Fruit fly (Drosophila melanogaster): ENCODE measurements around the gene CG15385.
A peak's percentile ranks its signal among the peaks of the same experiment; 100 is the strongest.

The CG15385 gene

dm6 chr2L:2252745-2253144, 40.4 kb upstream of the CG15385 start, which contains the start of gene CG17234:
CG17234 (plus strand) TSS chr2L:2253045.
- TF ChIP-seq CG3163 (GFP tag; optimal IDR thresholded peaks at IDR 0.05) = no peak
- TF ChIP-seq Sry-δ (GFP tag; optimal IDR thresholded peaks at IDR 0.05) = no peak
- TF ChIP-seq CG12155 (GFP tag; optimal IDR thresholded peaks at IDR 0.05) = no peak

dm6 chr2L:2252241-2252640, 39.9 kb upstream of the CG15385 start, which contains the start of gene CG17239:
CG17239 (minus strand) TSS chr2L:2252341.
- TF ChIP-seq CG8359 (GFP tag; optimal IDR thresholded peaks at IDR 0.05; ENCODE audit: borderline replicate concordance) = no peak
- TF ChIP-seq onecut (GFP tag; IDR thresholded peaks at IDR 0.05) = no peak
- TF ChIP-seq nerfin-2 (GFP tag; IDR thresholded peaks at IDR 0.05; ENCODE audit: partially characterized antibody) = no peak
- TF ChIP-seq chm (GFP tag; IDR thresholded peaks at IDR 0.05) = no peak
- no peak for TF ChIP-seq CG31441 (GFP tag; IDR thresholded peaks at IDR 0.05)
- no peak for TF ChIP-seq Sox102F (GFP tag; optimal IDR thresholded peaks at IDR 0.05)
- TF ChIP-seq salm (tag; optimal IDR thresholded peaks at IDR 0.05) = no peak
- no peak for TF ChIP-seq CG11085 (GFP tag; IDR thresholded peaks at IDR 0.05)
- TF ChIP-seq CG17361 (GFP tag; IDR thresholded peaks at IDR 0.05) = no peak
- TF ChIP-seq bowl (GFP tag; IDR thresholded peaks at IDR 0.05) = no peak
- no peak for TF ChIP-seq Hand (GFP tag; optimal IDR thresholded peaks at IDR 0.05)
- TF ChIP-seq CG2120 (GFP tag; optimal IDR thresholded peaks at IDR 0.05) = no peak
- no peak for TF ChIP-seq CG1602 (GFP tag; optimal IDR thresholded peaks at IDR 0.05)
- no peak for TF ChIP-seq Nf-YC (tag; optimal IDR thresholded peaks at IDR 0.05)

- TF ChIP-seq chm (GFP tag; IDR thresholded peaks at IDR 0.05) (no peak), mirr (GFP tag; optimal IDR thresholded peaks at IDR 0.05) (no peak), CG18476 (GFP tag; optimal IDR thresholded peaks at IDR 0.05) (no peak), Deaf1 (tag; optimal IDR thresholded peaks at IDR 0.05) (no peak), CG2678 (tag; optimal IDR thresholded peaks at IDR 0.05) (no peak), jumu (GFP tag; optimal IDR thresholded peaks at IDR 0.05) (no peak), bcd (GFP tag; optimal IDR thresholded peaks at IDR 0.05) (no peak), D19A (tag; optimal IDR thresholded peaks at IDR 0.05) (no peak), croc (GFP tag; conservative IDR thresholded peaks at IDR 0.05) (no peak), al (GFP tag; IDR thresholded peaks at IDR 0.05) (no peak), CG12155 (GFP tag; optimal IDR thresholded peaks at IDR 0.05) (no peak), fd64A (GFP tag; optimal IDR thresholded peaks at IDR 0.05) (no peak), vfl (GFP tag; optimal IDR thresholded peaks at IDR 0.05) (no peak), gt (GFP tag; IDR thresholded peaks at IDR 0.05) (no peak), usp (GFP tag; optimal IDR thresholded peaks at IDR 0.05) (no peak), CG4328 (GFP tag; optimal IDR thresholded peaks at IDR 0.05) (no peak), Atf3 (GFP tag; optimal IDR thresholded peaks at IDR 0.05) (no peak), so (GFP tag; IDR thresholded peaks at IDR 0.05) (no peak), ranshi (GFP tag; IDR thresholded peaks at IDR 0.05) (no peak)
Observed at dm6 chr2L:2251175-2251574, 38.8 kb upstream of the CG15385 start, which contains the start of gene Ser12. Ser12 (minus strand) TSS chr2L:2251275.

dm6 chr2L:2249578-2249977, 37.2 kb upstream of the CG15385 start:
- TF ChIP-seq seq (GFP tag; IDR thresholded peaks at IDR 0.05) (0 out of 2 replicates have a peak, but pooled peaks have one; percentile 11), crc (GFP tag; optimal IDR thresholded peaks at IDR 0.05) (no peak), Sry-δ (GFP tag; optimal IDR thresholded peaks at IDR 0.05) (no peak), Oli (tag; optimal IDR thresholded peaks at IDR 0.05) (no peak), esg (GFP tag; conservative IDR thresholded peaks at IDR 0.05) (no peak), CG15269 (tag; optimal IDR thresholded peaks at IDR 0.05) (no peak), prd (optimal IDR thresholded peaks at IDR 0.05) (no peak), prd (GFP tag; IDR thresholded peaks at IDR 0.05) (peak; percentile 65; the same call in 2 of the 3 replicates), tx (GFP tag; optimal IDR thresholded peaks at IDR 0.05) (no peak), CG3163 (GFP tag; optimal IDR thresholded peaks at IDR 0.05) (no peak), Asciz (GFP tag; optimal IDR thresholded peaks at IDR 0.05) (no peak), Dbx (GFP tag; IDR thresholded peaks at IDR 0.05) (no peak), ara (GFP tag; IDR thresholded peaks at IDR 0.05) (0 out of 2 replicates have a peak, but pooled peaks have one; percentile 46), CG13287 (GFP tag; IDR thresholded peaks at IDR 0.05; ENCODE audit: partially characterized antibody) (no peak), CG1603 (tag; optimal IDR thresholded peaks at IDR 0.05) (peak; percentile 16), CG7357 (GFP tag; IDR thresholded peaks at IDR 0.05) (0 out of 3 replicates have a peak, but pooled peaks have one; percentile 30)
